Fruit fly (Drosophila melanogaster) whole organism, embryonic: ENCODE data around the gene Enoph.
A peak's percentile ranks its signal among the peaks of the same experiment; 100 is the strongest.

ENCODE experiments used
- Ada2b ChIP-seq: fragments of 200-800 bp; sonication (Bioruptor generic); IDR thresholded peaks from 2 replicates; pipeline ENCODE4 v1.3.6; 2022; ENCODE audit warnings: missing biosample characterization, missing genetic modification characterization
- Bgb ChIP-seq: fragments of 200-800 bp; sonication (Bioruptor generic); IDR thresholded peaks from 2 replicates; pipeline ENCODE4 v1.3.6; 2022; ENCODE audit warnings: missing biosample characterization, missing genetic modification characterization; ENCODE audit not compliant: partially characterized antibody
- Blimp-1 ChIP-seq: fragments of 200-800 bp; sonication (Bioruptor generic); optimal IDR thresholded peaks from 3 replicates; lab custom pipeline; 2018; ENCODE audit warnings: missing biosample characterization, missing genetic modification characterization, mild to moderate bottlenecking, moderate library complexity, missing genetic modification reagents
- CG10565 ChIP-seq: fragments of 200-800 bp; sonication (Bioruptor generic); optimal IDR thresholded peaks from 3 replicates; lab custom pipeline; 2016; ENCODE audit warnings: missing biosample characterization, mild to moderate bottlenecking, missing genetic modification characterization
- CG11247 ChIP-seq: fragments of 200-800 bp; sonication (Bioruptor generic); IDR thresholded peaks from 2 replicates; pipeline ENCODE4 v1.3.6; 2022; ENCODE audit warnings: missing biosample characterization, missing genetic modification characterization
- CG11398 ChIP-seq: fragments of 200-800 bp; sonication (Bioruptor generic); optimal IDR thresholded peaks from 2 replicates; lab custom pipeline; 2016; ENCODE audit warnings: missing biosample characterization, missing genetic modification characterization
- CG13123 ChIP-seq: fragments of 200-800 bp; sonication (Bioruptor generic); optimal IDR thresholded peaks from 2 replicates; lab custom pipeline; 2016; ENCODE audit warnings: missing biosample characterization, missing genetic modification characterization
- CG13424 ChIP-seq: fragments of 200-800 bp; sonication (Bioruptor generic); optimal IDR thresholded peaks from 2 replicates; lab custom pipeline; 2019; ENCODE audit warnings: missing biosample characterization, mild to moderate bottlenecking, missing genetic modification characterization, moderate library complexity
- CG14860 ChIP-seq: fragments of 200-800 bp; sonication (Bioruptor generic); IDR thresholded peaks from 3 replicates; pipeline ENCODE4 v1.3.6; 2022; ENCODE audit warnings: missing biosample characterization, missing genetic modification characterization; ENCODE audit not compliant: partially characterized antibody
- CG1529 ChIP-seq: fragments of 200-800 bp; sonication (Bioruptor generic); optimal IDR thresholded peaks from 3 replicates; lab custom pipeline; 2018; ENCODE audit warnings: missing biosample characterization, missing genetic modification characterization
- CG2889 ChIP-seq: fragments of 200-800 bp; sonication (Bioruptor generic); IDR thresholded peaks from 3 replicates; pipeline ENCODE4 v1.3.6; 2022; ENCODE audit warnings: missing biosample characterization, missing genetic modification characterization
- CG32767 ChIP-seq: fragments of 200-800 bp; sonication (Bioruptor generic); IDR thresholded peaks from 2 replicates; pipeline ENCODE4 v1.3.6; 2022; ENCODE audit warnings: missing biosample characterization, missing genetic modification characterization
- CG33557 ChIP-seq: fragments of 200-800 bp; sonication (Bioruptor generic); optimal IDR thresholded peaks from 2 replicates; lab custom pipeline; 2019; ENCODE audit warnings: missing biosample characterization, mild to moderate bottlenecking, missing genetic modification characterization, moderate library complexity
- CG4360 ChIP-seq: fragments of 200-800 bp; sonication (Bioruptor generic); IDR thresholded peaks from 2 replicates; pipeline ENCODE4 v1.3.6; 2022; ENCODE audit warnings: missing biosample characterization, missing genetic modification characterization
- CG6689 ChIP-seq: fragments of 200-800 bp; sonication (Bioruptor generic); IDR thresholded peaks from 2 replicates; pipeline ENCODE4 v1.3.6; 2022; ENCODE audit warnings: missing biosample characterization, missing genetic modification characterization
- CG7372 ChIP-seq: fragments of 200-800 bp; sonication (Bioruptor generic); IDR thresholded peaks from 2 replicates; pipeline ENCODE4 v1.3.6; 2022; ENCODE audit warnings: missing biosample characterization, missing genetic modification characterization
- CG9609 ChIP-seq: fragments of 200-800 bp; sonication (Bioruptor generic); optimal IDR thresholded peaks from 3 replicates; lab custom pipeline; 2016; ENCODE audit warnings: missing biosample characterization, missing genetic modification characterization
- CG9876 ChIP-seq: fragments of 200-800 bp; sonication (Bioruptor generic); optimal IDR thresholded peaks from 2 replicates; lab custom pipeline; 2016; ENCODE audit warnings: missing biosample characterization, missing genetic modification characterization
- D ChIP-seq, 2 experiments: fragments of 200-800 bp in 1 of 2; fragments of >200 bp in 1 of 2; sonication (Bioruptor generic) in 1 of 2; optimal IDR thresholded peaks; 2 replicates in 1 of 2; 3 replicates in 1 of 2; lab custom pipeline; 2017; ENCODE audit warnings: mild to moderate bottlenecking in 1 of 2, missing biosample characterization in 1 of 2, missing genetic modification characterization in 1 of 2, missing genetic modification reagents in 1 of 2
- E2f1 ChIP-seq: fragments of 200-800 bp; sonication (Bioruptor generic); IDR thresholded peaks from 2 replicates; pipeline ENCODE4 v1.3.6; 2022; ENCODE audit warnings: missing biosample characterization, missing genetic modification characterization
- Fer3 ChIP-seq: fragments of 200-800 bp; sonication (Bioruptor generic); optimal IDR thresholded peaks from 2 replicates; lab custom pipeline; 2018; ENCODE audit warnings: missing biosample characterization, mild to moderate bottlenecking, missing genetic modification characterization, moderate library complexity
- H15 ChIP-seq: fragments of 200-800 bp; sonication (Bioruptor generic); IDR thresholded peaks from 3 replicates; pipeline ENCODE4 v1.3.6; 2022; ENCODE audit warnings: missing biosample characterization, missing genetic modification characterization
- Hr78 ChIP-seq, 2 experiments: fragments of 200-800 bp in 1 of 2; fragments of >200 bp in 1 of 2; sonication (Bioruptor generic) in 1 of 2; optimal IDR thresholded peaks; 2 replicates each; lab custom pipeline; 2017 to 2019; ENCODE audit warnings: missing biosample characterization in 2 of 2, missing genetic modification characterization in 2 of 2, mild to moderate bottlenecking in 1 of 2, moderate library complexity in 1 of 2
- Meics ChIP-seq: fragments of 200-800 bp; sonication (Bioruptor generic); optimal IDR thresholded peaks from 2 replicates; lab custom pipeline; 2017; ENCODE audit warnings: missing biosample characterization, mild to moderate bottlenecking, missing genetic modification characterization
- NC2α ChIP-seq: fragments of 200-800 bp; sonication (Bioruptor generic); optimal IDR thresholded peaks from 2 replicates; lab custom pipeline; 2016; ENCODE audit warnings: missing biosample characterization, missing genetic modification characterization
- Optix ChIP-seq: fragments of 200-800 bp; sonication (Bioruptor generic); IDR thresholded peaks from 3 replicates; pipeline ENCODE4 v1.3.6; 2022; ENCODE audit warnings: missing biosample characterization, missing genetic modification characterization
- Sox102F ChIP-seq: fragments of 200-800 bp; sonication (Bioruptor generic); optimal IDR thresholded peaks from 2 replicates; lab custom pipeline; 2018; ENCODE audit warnings: missing biosample characterization, mild to moderate bottlenecking, missing genetic modification characterization, moderate library complexity
- TFAM ChIP-seq: fragments of 200-800 bp; sonication (Bioruptor generic); optimal IDR thresholded peaks from 2 replicates; lab custom pipeline; 2017; ENCODE audit warnings: missing biosample characterization, missing genetic modification characterization, inconsistent platforms
- YL-1 ChIP-seq: fragments of 200-800 bp; sonication (Bioruptor generic); optimal IDR thresholded peaks from 3 replicates; lab custom pipeline; 2017; ENCODE audit warnings: missing biosample characterization, mild to moderate bottlenecking, missing genetic modification characterization
- abd-A ChIP-seq: fragments of 200-800 bp; sonication (Bioruptor generic); optimal IDR thresholded peaks from 3 replicates; lab custom pipeline; 2019; ENCODE audit warnings: missing biosample characterization, mild to moderate bottlenecking, missing genetic modification characterization, moderate library complexity
- ara ChIP-seq: fragments of 200-800 bp; sonication (Bioruptor generic); IDR thresholded peaks from 2 replicates; pipeline ENCODE4 v1.3.6; 2022; ENCODE audit warnings: missing biosample characterization, missing genetic modification characterization
- bowl ChIP-seq: fragments of 200-800 bp; sonication (Bioruptor generic); IDR thresholded peaks from 2 replicates; pipeline ENCODE4 v1.3.6; 2022; ENCODE audit warnings: missing biosample characterization, missing genetic modification characterization
- caup ChIP-seq: fragments of 200-800 bp; sonication (Bioruptor generic); optimal IDR thresholded peaks from 3 replicates; lab custom pipeline; 2017; ENCODE audit warnings: missing biosample characterization, mild to moderate bottlenecking, missing genetic modification characterization, moderate library complexity; ENCODE audit not compliant: severe bottlenecking
- danr ChIP-seq: fragments of 200-800 bp; sonication (Bioruptor generic); IDR thresholded peaks from 2 replicates; pipeline ENCODE4 v1.3.6; 2022; ENCODE audit warnings: missing biosample characterization, missing genetic modification characterization
- ems ChIP-seq: fragments of 200-800 bp; sonication (Bioruptor generic); optimal IDR thresholded peaks from 3 replicates; lab custom pipeline; 2016; ENCODE audit warnings: missing biosample characterization, missing genetic modification characterization
- fd3F ChIP-seq: fragments of 200-800 bp; sonication (Bioruptor generic); optimal IDR thresholded peaks from 2 replicates; lab custom pipeline; 2018; ENCODE audit warnings: missing biosample characterization, mild to moderate bottlenecking, missing genetic modification characterization, moderate library complexity
- fd96Cb ChIP-seq: fragments of 200-800 bp; sonication (Bioruptor generic); optimal IDR thresholded peaks from 2 replicates; lab custom pipeline; 2018; ENCODE audit warnings: missing biosample characterization, mild to moderate bottlenecking, missing genetic modification characterization, moderate library complexity
- gcm2 ChIP-seq: fragments of 200-800 bp; sonication (Bioruptor generic); optimal IDR thresholded peaks from 2 replicates; lab custom pipeline; 2016; ENCODE audit warnings: missing biosample characterization, missing genetic modification characterization
- gem ChIP-seq: fragments of 200-800 bp; sonication (Bioruptor generic); optimal IDR thresholded peaks from 2 replicates; lab custom pipeline; 2019; ENCODE audit warnings: missing biosample characterization, mild to moderate bottlenecking, missing genetic modification characterization, moderate library complexity
- kay ChIP-seq: fragments of 200-800 bp; sonication (Bioruptor generic); optimal IDR thresholded peaks from 2 replicates; lab custom pipeline; 2016; ENCODE audit warnings: missing biosample characterization, missing genetic modification characterization
- klu ChIP-seq: fragments of 200-800 bp; sonication (Bioruptor generic); IDR thresholded peaks from 2 replicates; pipeline ENCODE4 v1.3.6; 2022; ENCODE audit warnings: missing biosample characterization, missing genetic modification characterization
- nom ChIP-seq: fragments of 200-800 bp; sonication (Bioruptor generic); optimal IDR thresholded peaks from 2 replicates; lab custom pipeline; 2017; ENCODE audit warnings: missing biosample characterization, missing genetic modification characterization, mild to moderate bottlenecking, moderate library complexity, missing genetic modification reagents
- ranshi ChIP-seq: fragments of 200-800 bp; sonication (Bioruptor generic); IDR thresholded peaks from 2 replicates; pipeline ENCODE4 v1.3.6; 2022; ENCODE audit warnings: missing biosample characterization, missing genetic modification characterization
- ro ChIP-seq: fragments of 200-800 bp; sonication (Bioruptor generic); IDR thresholded peaks from 2 replicates; pipeline ENCODE4 v1.3.6; 2022; ENCODE audit warnings: missing biosample characterization, missing genetic modification characterization
- sc ChIP-seq, 3 experiments: fragments of >200 bp in 2 of 3; fragments of 200-800 bp in 1 of 3; sonication (Bioruptor generic) in 1 of 3; optimal IDR thresholded peaks; 2 replicates in 2 of 3; 3 replicates in 1 of 3; lab custom pipeline; 2017; ENCODE audit warnings: mild to moderate bottlenecking in 1 of 3, missing biosample characterization in 1 of 3, missing genetic modification characterization in 1 of 3, missing genetic modification reagents in 1 of 3
- slou ChIP-seq: fragments of 200-800 bp; sonication (Bioruptor generic); optimal IDR thresholded peaks from 3 replicates; lab custom pipeline; 2016; ENCODE audit warnings: missing biosample characterization, missing genetic modification characterization
- sqz ChIP-seq: fragments of 200-800 bp; sonication (Bioruptor generic); optimal IDR thresholded peaks from 3 replicates; lab custom pipeline; 2018; ENCODE audit warnings: missing biosample characterization, mild to moderate bottlenecking, missing genetic modification characterization
- trem ChIP-seq: fragments of 200-800 bp; optimal IDR thresholded peaks from 3 replicates; lab custom pipeline; 2019; ENCODE audit warnings: missing biosample characterization, mild to moderate bottlenecking, missing genetic modification characterization, moderate library complexity

The Enoph gene

DNA sequence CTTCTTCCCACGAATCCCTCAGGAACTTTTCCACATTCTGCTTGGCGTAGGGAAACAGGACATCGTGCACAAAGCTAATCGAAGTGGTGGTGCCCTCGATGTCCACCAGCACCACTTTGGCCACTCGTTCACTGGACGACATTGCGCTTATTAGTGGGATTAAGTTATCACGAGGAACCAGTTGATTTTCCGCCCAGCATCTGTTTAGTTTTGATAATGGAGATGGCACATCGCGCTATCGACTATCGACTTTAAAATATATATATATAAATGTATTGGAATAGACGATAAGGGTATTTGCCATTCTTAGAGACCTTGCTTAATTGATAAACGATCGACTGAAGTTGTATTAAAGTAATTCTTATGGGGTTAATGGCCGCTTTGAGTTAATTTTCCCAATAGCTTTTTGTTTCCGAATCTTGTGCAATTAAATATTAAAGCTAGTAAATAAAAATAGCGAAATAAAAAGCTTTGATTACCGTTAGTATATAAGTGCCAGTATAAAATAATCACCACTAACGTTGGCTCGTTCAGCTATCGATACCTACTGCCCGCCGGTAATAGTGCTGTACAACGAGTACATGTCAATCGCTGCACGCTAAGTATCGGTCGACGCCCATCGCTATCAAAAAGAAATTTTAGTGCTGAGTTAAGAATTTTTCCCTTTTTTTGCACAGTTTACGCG, at the start of gene Enoph, which contains the start of gene Hph:
Enoph (minus strand) TSS at position 220 of the 685 bp plus-strand sequence.
Hph (plus strand) TSS at position 576 of the 685 bp plus-strand sequence.
- TF ChIP-seq danr (peak; percentile 45; the same call in 1 of the 2 replicates), CG33557 (GFP tag; lab: Kevin White, UChicago) (peak; percentile 50), Blimp-1 (GFP tag; lab: Kevin White, UChicago) (peak; percentile 45), bowl (no peak), CG11247 (GFP tag; lab: Robert Waterston, UW) (no peak), CG10565 (GFP tag; lab: Kevin White, UChicago) (no peak), CG11398 (no peak), CG1529 (peak; percentile 1), ranshi (GFP tag; lab: Robert Waterston, UW) (no peak; the same call in 1 of the 2 replicates), Hr78 (GFP tag; optimal IDR thresholded peaks at IDR 0.05; lab: Kevin White, UChicago) (no peak), CG9876 (GFP tag; lab: Kevin White, UChicago) (peak; percentile 11), Ada2b (GFP tag; lab: Robert Waterston, UW) (peak; percentile 31), caup (GFP tag; lab: Kevin White, UChicago) (peak; percentile 48), fd3F (peak; percentile 56), trem (tag; lab: Kevin White, UChicago) (peak; percentile 71), CG6689 (GFP tag; lab: Robert Waterston, UW) (peak; percentile 50; the same call in 1 of the 2 replicates), H15 (GFP tag; lab: Robert Waterston, UW) (no peak), NC2α (GFP tag; lab: Kevin White, UChicago) (no peak), nom (GFP tag; lab: Kevin White, UChicago) (no peak), ems (peak; percentile 38), CG7372 (GFP tag; lab: Robert Waterston, UW) (no peak), D (optimal IDR thresholded peaks at IDR 0.05; lab: Kevin White, UChicago) (no peak), D (GFP tag; optimal IDR thresholded peaks at IDR 0.05; lab: Kevin White, UChicago) (peak; percentile 20), sc (optimal IDR thresholded peaks at IDR 0.05; lab: Kevin White, UChicago) (no peak), sc (GFP tag; optimal IDR thresholded peaks at IDR 0.05; lab: Kevin White, UChicago) (peak; percentile 14), CG9609 (peak; percentile 59), CG2889 (no peak), E2f1 (GFP tag; lab: Robert Waterston, UW) (0 out of 2 replicates have a peak, but pooled peaks have one; percentile 43), fd96Cb (tag; lab: Kevin White, UChicago) (peak; percentile 56), gem (tag; lab: Kevin White, UChicago) (peak; percentile 76), CG13424 (tag; lab: Kevin White, UChicago) (peak; percentile 71), Meics (GFP tag; lab: Kevin White, UChicago) (peak; percentile 61), slou (peak; percentile 54), klu (GFP tag; lab: Robert Waterston, UW) (peak; percentile 59), Sox102F (GFP tag; lab: Kevin White, UChicago) (peak; percentile 63), ara (GFP tag; lab: Robert Waterston, UW) (no peak), kay (GFP tag; lab: Kevin White, UChicago) (peak; percentile 34), TFAM (GFP tag; lab: Kevin White, UChicago) (no peak), sqz (GFP tag; lab: Kevin White, UChicago) (no peak), CG13123 (GFP tag; lab: Kevin White, UChicago) (no peak), gcm2 (GFP tag; lab: Kevin White, UChicago) (peak; percentile 40), CG14860 (peak; percentile 75; the same call in 2 of the 3 replicates), YL-1 (peak; percentile 15), CG4360 (GFP tag; lab: Robert Waterston, UW) (no peak), abd-A (peak; percentile 54), CG32767 (GFP tag; lab: Robert Waterston, UW) (no peak), ro (no peak), Bgb (GFP tag; lab: Robert Waterston, UW) (peak; percentile 67), Optix (no peak), Fer3 (tag; lab: Kevin White, UChicago) (peak; percentile 41)
